Fruit fly (Drosophila melanogaster): ENCODE data around the gene CycH.

Gene CycH

DNA sequence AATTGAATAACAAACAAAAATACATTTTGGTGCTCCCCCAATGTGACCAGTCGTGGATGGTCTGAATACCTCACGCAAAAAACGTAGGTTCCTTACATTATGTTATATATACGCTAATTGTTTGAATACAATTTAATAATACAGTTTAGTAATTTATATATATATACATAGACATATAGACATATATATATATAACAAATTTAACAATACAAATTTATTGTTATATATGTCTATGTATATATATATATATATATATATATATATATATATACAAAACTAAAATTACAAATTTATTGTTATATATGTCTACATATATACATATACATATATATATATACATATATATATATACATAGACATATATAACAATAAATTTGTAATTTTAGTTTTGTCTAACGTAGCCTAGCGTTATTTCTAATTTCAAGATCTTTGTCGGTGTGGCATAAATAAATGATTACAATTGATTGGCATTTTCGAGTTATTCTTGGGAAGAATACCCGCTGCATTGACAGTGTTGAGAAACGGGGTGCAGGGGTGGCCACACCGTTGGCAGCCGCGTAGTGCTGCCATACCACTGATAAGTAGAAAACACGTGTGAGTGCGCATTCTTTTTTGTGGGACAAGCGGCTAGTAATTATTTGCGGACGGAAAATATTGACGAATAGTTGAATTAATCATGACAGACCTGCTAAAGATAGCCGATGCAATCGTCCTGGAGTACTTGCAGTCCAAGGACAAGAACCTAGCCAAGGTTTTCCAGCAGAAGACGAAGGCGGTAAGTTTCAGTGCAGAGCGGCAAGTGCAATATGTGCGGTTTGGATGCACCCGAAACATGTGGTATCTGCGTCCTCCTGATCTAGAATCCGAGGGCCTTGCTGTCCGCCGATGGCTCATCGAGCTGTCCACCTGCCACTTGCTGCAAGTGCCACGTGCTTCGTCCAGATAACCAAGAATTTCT, 10.7 kb downstream of the CycH start, which contains the start of the genes CG7148 and Nopp140 (continued):
- TF ChIP-seq gcm2 (GFP tag; optimal IDR thresholded peaks at IDR 0.05) = no peak
- 0 out of 3 replicates have a peak, but pooled peaks have one; percentile 48 for TF ChIP-seq gce (GFP tag; IDR thresholded peaks at IDR 0.05)
- peak; percentile 49; the same call in 1 of the 2 replicates for TF ChIP-seq CG7372 (GFP tag; IDR thresholded peaks at IDR 0.05)
- TF ChIP-seq CG9437 (GFP tag; optimal IDR thresholded peaks at IDR 0.05) = peak; percentile 8
- peak; percentile 50 for TF ChIP-seq CG6813 (GFP tag; optimal IDR thresholded peaks at IDR 0.05)
- peak; percentile 52 to 59 for TF ChIP-seq Hr51 (GFP tag; optimal IDR thresholded peaks at IDR 0.05)
- peak; percentile 1 for TF ChIP-seq kay (GFP tag; optimal IDR thresholded peaks at IDR 0.05)
- peak; percentile 83 for TF ChIP-seq Xbp1 (GFP tag; optimal IDR thresholded peaks at IDR 0.05)
- peak; percentile 97 for TF ChIP-seq Max (GFP tag; optimal IDR thresholded peaks at IDR 0.05)
- peak; percentile 22 for TF ChIP-seq ATbp (GFP tag; optimal IDR thresholded peaks at IDR 0.05)
- TF ChIP-seq repo (GFP tag; optimal IDR thresholded peaks at IDR 0.05) = peak; percentile 59
- peak; percentile 82 for TF ChIP-seq ken (GFP tag; IDR thresholded peaks at IDR 0.05)
- peak; percentile 30 for TF ChIP-seq pnt (GFP tag; optimal IDR thresholded peaks at IDR 0.05)
- no peak for TF ChIP-seq salm (tag; optimal IDR thresholded peaks at IDR 0.05)
- TF ChIP-seq H2.0 (GFP tag; IDR thresholded peaks at IDR 0.05) = peak; percentile 74
- peak; percentile 37 for TF ChIP-seq NC2β (GFP tag; optimal IDR thresholded peaks at IDR 0.05)
- TF ChIP-seq ac (GFP tag; optimal IDR thresholded peaks at IDR 0.05) = no peak
- no peak for TF ChIP-seq odd (GFP tag; optimal IDR thresholded peaks at IDR 0.05)
- TF ChIP-seq gcm (GFP tag; optimal IDR thresholded peaks at IDR 0.05) = no peak
- TF ChIP-seq CG6765 (GFP tag; optimal IDR thresholded peaks at IDR 0.05) = peak; percentile 40
- TF ChIP-seq pho (GFP tag; optimal IDR thresholded peaks at IDR 0.05) = peak; percentile 71
- 0 out of 2 replicates have a peak, but pooled peaks have one; percentile 25 for TF ChIP-seq peb (GFP tag; IDR thresholded peaks at IDR 0.05)
- peak; percentile 58 for TF ChIP-seq onecut (GFP tag; IDR thresholded peaks at IDR 0.05)
- peak; percentile 42; the same call in 1 of the 2 replicates for TF ChIP-seq Rx (GFP tag; IDR thresholded peaks at IDR 0.05)
- peak; percentile 71 for TF ChIP-seq ind (GFP tag; optimal IDR thresholded peaks at IDR 0.05)
- peak; percentile 61 for TF ChIP-seq grau (tag; optimal IDR thresholded peaks at IDR 0.05)
- TF ChIP-seq CG4404 (GFP tag; IDR thresholded peaks at IDR 0.05) = 0 out of 2 replicates have a peak, but pooled peaks have one; percentile 11
- TF ChIP-seq gsb (GFP tag; IDR thresholded peaks at IDR 0.05) = no peak
- peak; percentile 54 for TF ChIP-seq CG12071 (GFP tag; optimal IDR thresholded peaks at IDR 0.05)
- TF ChIP-seq CG18262 (tag; optimal IDR thresholded peaks at IDR 0.05) = peak; percentile 60
- peak; percentile 69 for TF ChIP-seq Xrp1 (GFP tag; IDR thresholded peaks at IDR 0.05)
- peak; percentile 69 for TF ChIP-seq zfh2 (GFP tag; optimal IDR thresholded peaks at IDR 0.05)
- TF ChIP-seq CG10366 (GFP tag; IDR thresholded peaks at IDR 0.05) = no peak
- peak; percentile 40; the same call in 1 of the 3 replicates for TF ChIP-seq CG16813 (GFP tag; IDR thresholded peaks at IDR 0.05; ENCODE audit: partially characterized antibody)
- TF ChIP-seq ase (GFP tag; IDR thresholded peaks at IDR 0.05) = peak; percentile 44; the same call in 1 of the 3 replicates
- no peak for TF ChIP-seq CG7745 (tag; optimal IDR thresholded peaks at IDR 0.05)
- TF ChIP-seq CG11723 (GFP tag; optimal IDR thresholded peaks at IDR 0.05) = peak; percentile 38
- peak; percentile 78 for TF ChIP-seq cwo (GFP tag; optimal IDR thresholded peaks at IDR 0.05)
- peak; percentile 67 for TF ChIP-seq CG14441 (GFP tag; IDR thresholded peaks at IDR 0.05)
- 0 out of 3 replicates have a peak, but pooled peaks have one; percentile 55 for TF ChIP-seq so (GFP tag; IDR thresholded peaks at IDR 0.05)
- TF ChIP-seq Spps (tag; optimal IDR thresholded peaks at IDR 0.05) = no peak
- peak; percentile 67 for TF ChIP-seq CG8089 (GFP tag; optimal IDR thresholded peaks at IDR 0.05)
- TF ChIP-seq B-H1 (GFP tag; IDR thresholded peaks at IDR 0.05) = no peak; the same call in 2 of the 3 replicates
- no peak for TF ChIP-seq run (tag; optimal IDR thresholded peaks at IDR 0.05)
- peak; percentile 71; the same call in 2 of the 3 replicates for TF ChIP-seq zfh1 (GFP tag; IDR thresholded peaks at IDR 0.05)
- TF ChIP-seq CG3065 (GFP tag; optimal IDR thresholded peaks at IDR 0.05) = peak; percentile 28
- TF ChIP-seq pros (GFP tag; optimal IDR thresholded peaks at IDR 0.05) = no peak
- no peak for TF ChIP-seq en (GFP tag; optimal IDR thresholded peaks at IDR 0.05)

All from whole organism, embryonic.